Fruit fly (Drosophila melanogaster) whole organism, adult: ENCODE results near the gene vig2.

Experiments used
- CG11617 ChIP-seq: fragments of 200-800 bp; sonication (Bioruptor generic); optimal IDR thresholded peaks from 2 replicates; lab custom pipeline; 2017; ENCODE audit warnings: mild to moderate bottlenecking, missing biosample characterization, missing genetic modification reagents, missing genetic modification characterization
- CG12768 ChIP-seq: fragments of 200-800 bp; sonication (Bioruptor generic); optimal IDR thresholded peaks from 2 replicates; lab custom pipeline; 2017; ENCODE audit warnings: missing biosample characterization, missing genetic modification characterization, mild to moderate bottlenecking, moderate library complexity, missing genetic modification reagents
- CG14711 ChIP-seq: fragments of 200-800 bp; sonication (Bioruptor generic); optimal IDR thresholded peaks from 2 replicates; lab custom pipeline; 2018; ENCODE audit warnings: missing biosample characterization, mild to moderate bottlenecking, missing genetic modification characterization, moderate library complexity
- CG1620 ChIP-seq: fragments of 200-800 bp; sonication (Bioruptor generic); optimal IDR thresholded peaks from 2 replicates; lab custom pipeline; 2016; ENCODE audit warnings: missing biosample characterization, missing genetic modification characterization
- CG33017 ChIP-seq: fragments of 200-800 bp; sonication (Bioruptor generic); optimal IDR thresholded peaks from 2 replicates; lab custom pipeline; 2018; ENCODE audit warnings: missing biosample characterization, mild to moderate bottlenecking, missing genetic modification characterization, moderate library complexity
- CG5204 ChIP-seq: fragments of 200-800 bp; sonication (Bioruptor generic); optimal IDR thresholded peaks from 2 replicates; lab custom pipeline; 2016; ENCODE audit warnings: missing biosample characterization, missing genetic modification characterization
- CG7045 ChIP-seq: fragments of 200-800 bp; sonication (Bioruptor generic); optimal IDR thresholded peaks from 2 replicates; lab custom pipeline; 2017; ENCODE audit warnings: missing biosample characterization, mild to moderate bottlenecking, missing genetic modification characterization
- CG7101 ChIP-seq: fragments of 200-800 bp; sonication (Bioruptor generic); optimal IDR thresholded peaks from 2 replicates; lab custom pipeline; 2018; ENCODE audit warnings: missing biosample characterization, mild to moderate bottlenecking, missing genetic modification characterization, moderate library complexity
- Clk ChIP-seq: fragments of 200-800 bp; sonication (Bioruptor generic); optimal IDR thresholded peaks from 2 replicates; lab custom pipeline; 2017; ENCODE audit warnings: missing biosample characterization, missing genetic modification characterization
- Crg-1 ChIP-seq: fragments of 200-800 bp; sonication (Bioruptor generic); optimal IDR thresholded peaks from 2 replicates; lab custom pipeline; 2016; ENCODE audit warnings: missing biosample characterization, missing genetic modification characterization
- Hr96 ChIP-seq: fragments of 200-800 bp; sonication (Bioruptor generic); optimal IDR thresholded peaks from 2 replicates; lab custom pipeline; 2016; ENCODE audit warnings: missing biosample characterization, missing genetic modification characterization
- Mnt ChIP-seq: fragments of 200-800 bp; sonication (Bioruptor generic); optimal IDR thresholded peaks from 2 replicates; lab custom pipeline; 2016; ENCODE audit warnings: missing biosample characterization, mild to moderate bottlenecking, missing genetic modification characterization
- bab1 ChIP-seq: fragments of 200-800 bp; sonication (Bioruptor generic); optimal IDR thresholded peaks from 3 replicates; lab custom pipeline; 2019; ENCODE audit warnings: missing biosample characterization, mild to moderate bottlenecking, missing genetic modification characterization, moderate library complexity
- cic ChIP-seq: fragments of 200-800 bp; sonication (Bioruptor generic); optimal IDR thresholded peaks from 2 replicates; lab custom pipeline; 2017; ENCODE audit warnings: missing biosample characterization, mild to moderate bottlenecking, missing genetic modification characterization, moderate library complexity
- cnc ChIP-seq, 2 experiments: fragments of >200 bp; optimal IDR thresholded peaks; 2 replicates each; lab custom pipeline; 2017
- kay ChIP-seq: fragments of 200-800 bp; sonication (Bioruptor generic); peaks from one replicate; lab custom pipeline; 2016; ENCODE audit warnings: missing biosample characterization, missing genetic modification characterization, borderline replicate concordance
- ovo ChIP-seq: fragments of 200-800 bp; sonication (Bioruptor generic); optimal IDR thresholded peaks from 2 replicates; lab custom pipeline; 2016; ENCODE audit warnings: missing biosample characterization, missing genetic modification characterization
- pad ChIP-seq: fragments of 200-800 bp; sonication (Bioruptor generic); optimal IDR thresholded peaks from 3 replicates; lab custom pipeline; 2017; ENCODE audit warnings: missing biosample characterization, missing genetic modification characterization, mild to moderate bottlenecking, moderate library complexity, missing genetic modification reagents
- tj ChIP-seq: fragments of 200-800 bp; sonication (Bioruptor generic); optimal IDR thresholded peaks from 3 replicates; lab custom pipeline; 2017; ENCODE audit warnings: missing biosample characterization, mild to moderate bottlenecking, missing genetic modification characterization, moderate library complexity
- toe ChIP-seq: fragments of 200-800 bp; sonication (Bioruptor generic); optimal IDR thresholded peaks from 2 replicates; lab custom pipeline; 2016; ENCODE audit warnings: missing biosample characterization, missing genetic modification characterization

vig2 gene

dm6 chr3R:25123262-25123661 lies at the start of gene vig2:
Gene vig2 (plus strand): TSS chr3R:25123373.
- TF ChIP-seq CG1620: peak; percentile 62
- TF ChIP-seq bab1 (GFP tag; lab: Kevin White, UChicago): peak; percentile 14
- peak; percentile 61 for TF ChIP-seq CG11617 (GFP tag; lab: Kevin White, UChicago)
- TF ChIP-seq CG5204 (GFP tag; lab: Kevin White, UChicago): peak; percentile 33
- peak; percentile 4 for TF ChIP-seq CG33017 (tag; lab: Kevin White, UChicago)
- peak; percentile 61 for TF ChIP-seq CG7045 (GFP tag; lab: Kevin White, UChicago)
- peak; percentile 32 for TF ChIP-seq pad (GFP tag; lab: Kevin White, UChicago)
- peak; percentile 48 for TF ChIP-seq Hr96
- peak; percentile 37 for TF ChIP-seq ovo (GFP tag; lab: Kevin White, UChicago)
- peak; percentile 31 for TF ChIP-seq CG12768
- TF ChIP-seq Crg-1 (GFP tag; lab: Kevin White, UChicago): peak; percentile 36
- peak; percentile 7 for TF ChIP-seq tj (GFP tag; lab: Kevin White, UChicago)
- peak; percentile 47 for TF ChIP-seq CG7101 (tag; lab: Kevin White, UChicago)
- TF ChIP-seq Mnt (GFP tag; lab: Kevin White, UChicago): peak; percentile 32

- peak; percentile 59 for TF ChIP-seq CG14711 (tag; lab: Kevin White, UChicago)
- TF ChIP-seq bab1 (GFP tag; lab: Kevin White, UChicago): no peak
- TF ChIP-seq Mnt (GFP tag; lab: Kevin White, UChicago): peak; percentile 96
- peak; percentile 9 for TF ChIP-seq CG12768
- TF ChIP-seq pad (GFP tag; lab: Kevin White, UChicago): no peak
- peak; percentile 59 for TF ChIP-seq CG7101 (tag; lab: Kevin White, UChicago)
- TF ChIP-seq cnc (optimal IDR thresholded peaks at IDR 0.05; lab: Kevin White, UChicago): no peak
- TF ChIP-seq toe: peak; percentile 30
- peak; percentile 12 for TF ChIP-seq CG11617 (GFP tag; lab: Kevin White, UChicago)
- no peak for TF ChIP-seq tj (GFP tag; lab: Kevin White, UChicago)
- TF ChIP-seq Clk: no peak
Measured at dm6 chr3R:25074558-25074964, 48.6 kb upstream of the vig2 start, which contains the start of the genes shams and CG11920. Gene shams (minus strand): TSS chr3R:25074607. Gene CG11920 (plus strand): TSS chr3R:25074877.

dm6 chr3R:25077280-25077820 lies 45.8 kb upstream of the vig2 start:
- TF ChIP-seq cnc (optimal IDR thresholded peaks at IDR 0.05; lab: Kevin White, UChicago) (no peak), Hr96 (no peak), bab1 (GFP tag; lab: Kevin White, UChicago) (no peak), pad (GFP tag; lab: Kevin White, UChicago) (no peak), Crg-1 (GFP tag; lab: Kevin White, UChicago) (no peak), Clk (no peak)

dm6 chr3R:25078665-25079064 lies 44.5 kb upstream of the vig2 start:
- TF ChIP-seq CG11617 (GFP tag; lab: Kevin White, UChicago): no peak
- no peak for TF ChIP-seq cnc (optimal IDR thresholded peaks at IDR 0.05; lab: Kevin White, UChicago)
- TF ChIP-seq CG1620: no peak
- no peak for TF ChIP-seq CG5204 (GFP tag; lab: Kevin White, UChicago)
- no peak for TF ChIP-seq CG7045 (GFP tag; lab: Kevin White, UChicago)
- TF ChIP-seq bab1 (GFP tag; lab: Kevin White, UChicago): no peak
- TF ChIP-seq Clk: no peak
- TF ChIP-seq Hr96: no peak
- no peak for TF ChIP-seq pad (GFP tag; lab: Kevin White, UChicago)
- no peak for TF ChIP-seq cic (GFP tag; lab: Kevin White, UChicago)
- TF ChIP-seq Mnt (GFP tag; lab: Kevin White, UChicago): no peak
- no peak for TF ChIP-seq CG33017 (tag; lab: Kevin White, UChicago)
- no peak for TF ChIP-seq ovo (GFP tag; lab: Kevin White, UChicago)
- TF ChIP-seq CG14711 (tag; lab: Kevin White, UChicago): no peak
- no peak for TF ChIP-seq kay (GFP tag; lab: Kevin White, UChicago)
- TF ChIP-seq CG7101 (tag; lab: Kevin White, UChicago): no peak

dm6 chr3R:25080446-25080845 lies 42.7 kb upstream of the vig2 start:
- TF ChIP-seq pad (GFP tag; lab: Kevin White, UChicago) (peak; percentile 2), CG5204 (GFP tag; lab: Kevin White, UChicago) (no peak)

dm6 chr3R:25082348-25082747 lies 40.8 kb upstream of the vig2 start, which contains the start of gene fd96Ca:
Gene fd96Ca (plus strand): TSS chr3R:25082684.
- no peak for TF ChIP-seq tj (GFP tag; lab: Kevin White, UChicago)
- no peak for TF ChIP-seq CG5204 (GFP tag; lab: Kevin White, UChicago)
- no peak for TF ChIP-seq kay (GFP tag; lab: Kevin White, UChicago)
- no peak for TF ChIP-seq CG12768
- TF ChIP-seq CG14711 (tag; lab: Kevin White, UChicago): no peak
- TF ChIP-seq bab1 (GFP tag; lab: Kevin White, UChicago): no peak
- no peak for TF ChIP-seq CG1620
- TF ChIP-seq CG7101 (tag; lab: Kevin White, UChicago): no peak
- TF ChIP-seq Mnt (GFP tag; lab: Kevin White, UChicago): no peak
- TF ChIP-seq CG7045 (GFP tag; lab: Kevin White, UChicago): no peak
- no peak for TF ChIP-seq Clk
- TF ChIP-seq ovo (GFP tag; lab: Kevin White, UChicago): no peak
- no peak for TF ChIP-seq Hr96
- no peak for TF ChIP-seq Crg-1 (GFP tag; lab: Kevin White, UChicago)
- TF ChIP-seq CG33017 (tag; lab: Kevin White, UChicago): no peak
- TF ChIP-seq CG11617 (GFP tag; lab: Kevin White, UChicago): no peak
- no peak for TF ChIP-seq pad (GFP tag; lab: Kevin White, UChicago)
